Worm (Caenorhabditis elegans) whole organism, L3 larva: ENCODE measurements around the gene B0222.11.

Source experiments
- R02D3.7 ChIP-seq: fragments of 150-350 bp; optimal IDR thresholded peaks from 2 replicates; lab custom pipeline; 2014; ENCODE audit warnings: missing biosample characterization, missing genetic modification characterization
- aly-2 ChIP-seq: fragments of 150-350 bp; optimal IDR thresholded peaks from 2 replicates; lab custom pipeline; 2014; ENCODE audit warnings: missing biosample characterization, missing genetic modification characterization
- ceh-82 ChIP-seq: fragments of 150-350 bp; optimal IDR thresholded peaks from 2 replicates; lab custom pipeline; 2014; ENCODE audit warnings: missing biosample characterization, missing genetic modification characterization
- elt-1 ChIP-seq: fragments of 150-350 bp; optimal IDR thresholded peaks from 2 replicates; lab custom pipeline; 2014; ENCODE audit warnings: missing biosample characterization, missing genetic modification characterization
- elt-3 ChIP-seq, 3 experiments: fragments of 150-350 bp in 1 of 3; sonication (generic microtip) in 2 of 3; optimal IDR thresholded peaks; 2 replicates in 2 of 3; 4 replicates in 1 of 3; lab custom pipeline; 2014 to 2017; ENCODE audit warnings: missing biosample characterization in 3 of 3, missing genetic modification characterization in 3 of 3
- fkh-10 ChIP-seq: sonication (generic microtip); optimal IDR thresholded peaks from 2 replicates; lab custom pipeline; 2017; ENCODE audit warnings: missing biosample characterization, missing genetic modification reagents, missing genetic modification characterization
- hmg-11 ChIP-seq: sonication (generic microtip); optimal IDR thresholded peaks from 2 replicates; lab custom pipeline; 2016; ENCODE audit warnings: missing genetic modification characterization, missing compliant biosample characterization
- nhr-237 ChIP-seq: fragments of 150-350 bp; optimal IDR thresholded peaks from 2 replicates; lab custom pipeline; 2014; ENCODE audit warnings: missing biosample characterization, missing genetic modification characterization
- sea-2 ChIP-seq: fragments of 150-350 bp; sonication (generic microtip); optimal IDR thresholded peaks from 4 replicates; lab custom pipeline; 2014; ENCODE audit warnings: missing biosample characterization, missing genetic modification reagents, missing genetic modification characterization
- skn-1 ChIP-seq: fragments of 150-350 bp; optimal IDR thresholded peaks from 2 replicates; lab custom pipeline; 2014; ENCODE audit warnings: missing biosample characterization, missing genetic modification characterization
- unc-39 ChIP-seq: sonication (generic microtip); optimal IDR thresholded peaks from 4 replicates; lab custom pipeline; 2017; ENCODE audit warnings: missing biosample characterization, missing genetic modification characterization
- unc-62 ChIP-seq: fragments of 150-350 bp; sonication (generic microtip); optimal IDR thresholded peaks from 4 replicates; lab custom pipeline; 2014; ENCODE audit warnings: missing biosample characterization, missing genetic modification reagents, missing genetic modification characterization
- ztf-4 ChIP-seq: fragments of 150-350 bp; optimal IDR thresholded peaks from 2 replicates; lab custom pipeline; 2014; ENCODE audit warnings: missing biosample characterization, missing genetic modification characterization

DNA sequence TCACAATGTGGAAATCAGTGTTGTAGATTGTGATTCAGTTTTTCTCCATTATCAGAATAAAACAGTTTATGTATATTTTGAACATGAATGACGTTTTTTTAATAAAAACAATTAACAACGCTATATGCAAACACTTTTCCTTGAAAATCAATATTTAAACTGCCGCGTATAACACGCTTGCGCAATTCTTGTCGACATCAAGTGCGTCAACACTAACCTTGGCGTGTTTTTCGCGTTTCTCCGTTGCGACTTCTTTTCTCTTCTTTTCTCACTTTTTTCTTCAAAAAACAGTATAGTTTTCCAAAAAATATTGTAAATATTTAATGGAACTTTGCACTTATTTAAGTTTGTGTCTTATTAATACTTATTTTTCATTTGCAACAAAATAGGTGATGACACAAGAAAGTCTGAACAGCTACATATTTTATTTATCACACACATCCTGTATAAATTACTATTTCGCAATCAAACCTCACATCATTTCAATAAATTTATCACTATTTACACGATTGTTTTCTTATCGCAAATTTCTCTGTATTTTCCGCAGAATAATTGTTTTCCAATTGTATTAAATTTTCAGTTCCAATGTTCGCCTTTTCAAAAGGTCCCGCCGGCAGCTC, 7.3 kb upstream of the B0222.11 start, which contains the start of gene spas-1:
- TF ChIP-seq skn-1 (tag; lab: Kevin White, UChicago) (no peak), unc-39 (no peak), hmg-11 (tag; lab: Kevin White, UChicago) (peak; percentile 71), elt-3 (tag; optimal IDR thresholded peaks at IDR 0.05; lab: Kevin White, UChicago) (no peak), nhr-237 (tag; lab: Kevin White, UChicago) (no peak), aly-2 (tag; lab: Kevin White, UChicago) (no peak), unc-62 (GFP tag; lab: Kevin White, UChicago) (peak; percentile 60), ceh-82 (tag; lab: Kevin White, UChicago) (peak; percentile 19), R02D3.7 (peak; percentile 75), elt-1 (tag; lab: Kevin White, UChicago) (peak; percentile 37), sea-2 (no peak), fkh-10 (GFP tag; lab: Kevin White, UChicago) (no peak), ztf-4 (tag; lab: Kevin White, UChicago) (no peak)
